Fruit fly (Drosophila melanogaster) whole organism, pupa: ENCODE measurements around the gene CG33489.

Experiments used
- CG10348 ChIP-seq: fragments of 200-800 bp; sonication (Bioruptor generic); IDR thresholded peaks from 2 replicates; pipeline ENCODE4 v1.3.6; 2022; ENCODE audit warnings: missing biosample characterization, missing genetic modification characterization
- CG14655 ChIP-seq: fragments of 200-800 bp; sonication (Bioruptor generic); optimal IDR thresholded peaks from 3 replicates; lab custom pipeline; 2017; ENCODE audit warnings: mild to moderate bottlenecking, missing biosample characterization, missing genetic modification reagents, missing genetic modification characterization
- D1 ChIP-seq: fragments of 200-800 bp; sonication (Bioruptor generic); optimal IDR thresholded peaks from 2 replicates; lab custom pipeline; 2018; ENCODE audit warnings: missing biosample characterization, mild to moderate bottlenecking, missing genetic modification characterization, moderate library complexity
- EcR ChIP-seq: fragments of 200-800 bp; sonication (Bioruptor generic); optimal IDR thresholded peaks from 3 replicates; lab custom pipeline; 2019; ENCODE audit warnings: missing biosample characterization, missing genetic modification characterization, mild to moderate bottlenecking, moderate library complexity, missing genetic modification reagents
- gl ChIP-seq: fragments of 200-800 bp; sonication (Bioruptor generic); optimal IDR thresholded peaks from 2 replicates; lab custom pipeline; 2018; ENCODE audit warnings: missing biosample characterization, mild to moderate bottlenecking, missing genetic modification characterization

- no peak for TF ChIP-seq gl (tag; lab: Kevin White, UChicago)
- TF ChIP-seq CG14655 (GFP tag; lab: Kevin White, UChicago): no peak
- TF ChIP-seq CG10348 (GFP tag; lab: Robert Waterston, UW): no peak
- TF ChIP-seq D1 (tag; lab: Kevin White, UChicago): no peak
- TF ChIP-seq EcR (GFP tag; lab: Kevin White, UChicago): no peak
Measured at dm6 chr3L:11602040-11602439, 25.2 kb upstream of the CG33489 start.
